Worm (Caenorhabditis elegans) whole organism, L4/young adult: Measurements from ENCODE around the gene ZK822.10.

Source experiments
- W03F9.2 ChIP-seq: fragments of 150-350 bp; optimal IDR thresholded peaks from 2 replicates; lab custom pipeline; 2014; ENCODE audit warnings: missing biosample characterization, missing genetic modification characterization
- dao-5 ChIP-seq: sonication (generic microtip); optimal IDR thresholded peaks from 2 replicates; lab custom pipeline; 2016; ENCODE audit warnings: missing genotype, missing genetic modification characterization, moderate library complexity, missing compliant biosample characterization
- him-1 ChIP-seq: sonication (generic microtip); optimal IDR thresholded peaks from 2 replicates; lab custom pipeline; 2016; ENCODE audit warnings: missing genotype, missing genetic modification reagents, missing genetic modification characterization, missing compliant biosample characterization

ZK822.10 gene

ce11 chrIV:11923074-11923473, 6.1 kb downstream of the ZK822.10 start, which contains the start of gene srlf-31:
Gene srlf-31, minus strand, starts transcription at chrIV:11923174.
- no peak for TF ChIP-seq dao-5
- no peak for TF ChIP-seq him-1
- no peak for TF ChIP-seq W03F9.2 (tag; lab: Kevin White, UChicago)

- TF ChIP-seq W03F9.2 (tag; lab: Kevin White, UChicago) (no peak), him-1 (no peak), dao-5 (no peak)
Measured at ce11 chrIV:11924092-11924491, 7.2 kb downstream of the ZK822.10 start.

- TF ChIP-seq W03F9.2 (tag; lab: Kevin White, UChicago) (no peak), dao-5 (no peak), him-1 (no peak)
Measured at ce11 chrIV:11925346-11926075, 8.6 kb downstream of the ZK822.10 start, which contains the start of the genes srlf-33 and srlf-32. Gene srlf-33, minus strand, starts transcription at chrIV:11925446. Gene srlf-32, plus strand, starts transcription at chrIV:11926025.

ce11 chrIV:11928388-11928787, 11.5 kb downstream of the ZK822.10 start:
- TF ChIP-seq dao-5 (no peak), him-1 (no peak), W03F9.2 (tag; lab: Kevin White, UChicago) (no peak)

ce11 chrIV:11930572-11930971, 13.6 kb downstream of the ZK822.10 start, which contains the start of gene nhx-9:
Gene nhx-9, plus strand, starts transcription at chrIV:11930872.
- no peak for TF ChIP-seq W03F9.2 (tag; lab: Kevin White, UChicago)
- no peak for TF ChIP-seq him-1
- TF ChIP-seq dao-5 = no peak

- TF ChIP-seq dao-5 (no peak), him-1 (no peak), W03F9.2 (tag; lab: Kevin White, UChicago) (no peak)
Measured at ce11 chrIV:11937087-11937486, 20.1 kb downstream of the ZK822.10 start, which contains the start of gene slc-5A12. Gene slc-5A12, plus strand, starts transcription at chrIV:11937419.

ce11 chrIV:11938554-11938953, 21.6 kb downstream of the ZK822.10 start:
- no peak for TF ChIP-seq him-1
- no peak for TF ChIP-seq W03F9.2 (tag; lab: Kevin White, UChicago)
- TF ChIP-seq dao-5 = no peak

- no peak for TF ChIP-seq dao-5
- no peak for TF ChIP-seq him-1
- no peak for TF ChIP-seq W03F9.2 (tag; lab: Kevin White, UChicago)
Measured at ce11 chrIV:11942313-11942712, 25.4 kb downstream of the ZK822.10 start, which contains the start of gene ZK829.1. Gene ZK829.1, minus strand, starts transcription at chrIV:11942413.

ce11 chrIV:11945621-11946020, 28.7 kb downstream of the ZK822.10 start, which contains the start of gene ZK829.3:
Gene ZK829.3, minus strand, starts transcription at chrIV:11945721.
- TF ChIP-seq dao-5 (no peak), W03F9.2 (tag; lab: Kevin White, UChicago) (no peak)

- TF ChIP-seq him-1 (no peak), W03F9.2 (tag; lab: Kevin White, UChicago) (no peak), dao-5 (no peak)
Measured at ce11 chrIV:11949717-11950116, 32.8 kb downstream of the ZK822.10 start, which contains the start of gene hdl-1. Gene hdl-1, minus strand, starts transcription at chrIV:11949817.

ce11 chrIV:11950270-11950669, 33.3 kb downstream of the ZK822.10 start, which contains the start of gene tbx-36:
Gene tbx-36, plus strand, starts transcription at chrIV:11950570.
- no peak for TF ChIP-seq him-1
- no peak for TF ChIP-seq W03F9.2 (tag; lab: Kevin White, UChicago)
- no peak for TF ChIP-seq dao-5

- TF ChIP-seq W03F9.2 (tag; lab: Kevin White, UChicago) (no peak), dao-5 (no peak), him-1 (no peak)
Measured at ce11 chrIV:11952612-11953299, 35.8 kb downstream of the ZK822.10 start, which contains the start of gene gdh-1. Gene gdh-1, plus strand, starts transcription at chrIV:11953249.

- no peak for TF ChIP-seq dao-5
- no peak for TF ChIP-seq him-1
- TF ChIP-seq W03F9.2 (tag; lab: Kevin White, UChicago) = no peak
Measured at ce11 chrIV:11955592-11955991, 38.7 kb downstream of the ZK822.10 start.

ce11 chrIV:11956387-11956786, 39.5 kb downstream of the ZK822.10 start:
- TF ChIP-seq W03F9.2 (tag; lab: Kevin White, UChicago) (no peak), him-1 (no peak)

ce11 chrIV:11957074-11957473, 40.1 kb downstream of the ZK822.10 start:
- no peak for TF ChIP-seq him-1
